Worm (Caenorhabditis elegans) whole organism, late embryonic: ENCODE measurements around the gene Y51A2B.8.

ENCODE experiments used
- ceh-9 ChIP-seq: sonication (generic microtip); optimal IDR thresholded peaks from 2 replicates; lab custom pipeline; 2016; ENCODE audit warnings: mild to moderate bottlenecking, missing genetic modification characterization, inconsistent platforms, missing compliant biosample characterization
- dmd-4 ChIP-seq: sonication (generic microtip); optimal IDR thresholded peaks from 2 replicates; lab custom pipeline; 2016; ENCODE audit warnings: borderline replicate concordance, missing genetic modification characterization, missing compliant biosample characterization
- hlh-15 ChIP-seq: sonication (generic microtip); optimal IDR thresholded peaks from 2 replicates; lab custom pipeline; 2016; ENCODE audit warnings: missing genetic modification characterization, missing compliant biosample characterization
- hlh-6 ChIP-seq: sonication (generic microtip); optimal IDR thresholded peaks from 2 replicates; lab custom pipeline; 2016; ENCODE audit warnings: missing genotype, missing genetic modification characterization, missing compliant biosample characterization
- odd-2 ChIP-seq: sonication (generic microtip); optimal IDR thresholded peaks from 2 replicates; lab custom pipeline; 2017; ENCODE audit warnings: antibody characterized with exemption, mild to moderate bottlenecking, missing genetic modification characterization, missing compliant biosample characterization
- pag-3 ChIP-seq: sonication (generic microtip); optimal IDR thresholded peaks from 2 replicates; lab custom pipeline; 2016; ENCODE audit warnings: missing compliant biosample characterization, missing genetic modification characterization, borderline replicate concordance
- pat-9 ChIP-seq: fragments of 200-800 bp; sonication (Bioruptor generic); optimal IDR thresholded peaks from 2 replicates; lab custom pipeline; 2018; ENCODE audit warnings: mild to moderate bottlenecking, missing genetic modification characterization, moderate library complexity, missing compliant biosample characterization
- sox-4 ChIP-seq: sonication (generic microtip); optimal IDR thresholded peaks from 2 replicates; lab custom pipeline; 2017; ENCODE audit warnings: mild to moderate bottlenecking, missing genetic modification characterization, inconsistent platforms, missing compliant biosample characterization
- zip-5 ChIP-seq: sonication (generic microtip); optimal IDR thresholded peaks from 2 replicates; lab custom pipeline; 2016; ENCODE audit warnings: missing genetic modification characterization, missing compliant biosample characterization

DNA sequence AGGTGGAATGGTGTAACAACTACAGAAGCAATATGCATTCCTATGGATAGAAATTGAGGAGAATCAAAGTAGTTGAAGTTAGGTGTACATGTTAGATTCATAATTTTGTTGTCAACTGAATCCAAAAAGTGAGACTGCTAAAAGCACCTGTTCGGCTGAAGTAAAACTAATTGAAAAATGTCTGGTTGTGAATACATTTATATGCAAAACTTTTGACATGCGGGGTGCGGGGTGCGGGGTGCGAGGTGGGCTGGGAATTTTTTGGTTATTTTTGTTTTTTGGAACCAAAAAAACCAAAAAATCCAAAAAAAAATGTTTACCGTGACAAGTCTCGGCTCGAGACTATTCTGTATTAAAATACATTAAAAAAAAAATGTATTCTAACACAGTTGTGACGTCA is 31.2 kb downstream of the Y51A2B.8 start, which contains the start of gene srh-207:
- TF ChIP-seq ceh-9 (tag; lab: Kevin White, UChicago) (no peak), hlh-15 (tag; lab: Kevin White, UChicago) (no peak), dmd-4 (no peak), sox-4 (tag; lab: Kevin White, UChicago) (no peak), pag-3 (tag; lab: Kevin White, UChicago) (no peak), zip-5 (no peak), hlh-6 (tag; lab: Kevin White, UChicago) (no peak), pat-9 (tag; lab: Kevin White, UChicago) (no peak), odd-2 (tag; lab: Kevin White, UChicago) (no peak)
